Worm (Caenorhabditis elegans) whole organism, L1 larva: ENCODE data around the gene Y75B8A.44.

Experiments
- aly-2 ChIP-seq: fragments of 150-350 bp; optimal IDR thresholded peaks from 2 replicates; lab custom pipeline; 2014; ENCODE audit warnings: missing biosample characterization, missing genetic modification characterization
- ama-1 ChIP-seq: fragments of 150-350 bp; optimal IDR thresholded peaks from 2 replicates; lab custom pipeline; 2014
- ces-1 ChIP-seq: fragments of 150-350 bp; optimal IDR thresholded peaks from 2 replicates; lab custom pipeline; 2014; ENCODE audit warnings: missing biosample characterization, missing genetic modification reagents, missing genetic modification characterization
- elt-3 ChIP-seq, 6 experiments: fragments of 150-350 bp in 1 of 6; sonication (generic microtip); optimal IDR thresholded peaks; 2 replicates each; lab custom pipeline; 2017 to 2018; ENCODE audit warnings: missing biosample characterization in 6 of 6, missing genetic modification characterization in 6 of 6, inconsistent platforms in 1 of 6
- mdl-1 ChIP-seq, 2 experiments: fragments of 150-350 bp; optimal IDR thresholded peaks; 2 replicates each; lab custom pipeline; 2014 to 2017; ENCODE audit warnings: missing biosample characterization in 2 of 2, missing genetic modification characterization in 2 of 2, inconsistent platforms in 1 of 2
- unc-130 ChIP-seq: fragments of 150-350 bp; optimal IDR thresholded peaks from 2 replicates; lab custom pipeline; 2017; ENCODE audit warnings: missing biosample characterization, missing genetic modification characterization, inconsistent platforms
- unc-86 ChIP-seq: sonication (generic microtip); optimal IDR thresholded peaks from 2 replicates; lab custom pipeline; 2016; ENCODE audit warnings: missing genetic modification characterization, missing compliant biosample characterization

- no peak for TF ChIP-seq unc-86 (tag; lab: Kevin White, UChicago)
- TF ChIP-seq unc-130, result no peak
- no peak for TF ChIP-seq ces-1
- TF ChIP-seq aly-2 (tag; lab: Kevin White, UChicago), result no peak
- no peak for TF ChIP-seq elt-3 (tag; optimal IDR thresholded peaks at IDR 0.05; lab: Kevin White, UChicago)
- no peak for TF ChIP-seq mdl-1 (tag; optimal IDR thresholded peaks at IDR 0.05; lab: Kevin White, UChicago)
- TF ChIP-seq ama-1 (lab: Kevin White, UChicago), result no peak
Measured at ce11 chrIII:12233493-12233892, 39.2 kb downstream of the Y75B8A.44 start.
